Fruit fly (Drosophila melanogaster) whole organism, embryonic: ENCODE data around the gene CG13071.

Experiments
- ATbp ChIP-seq: fragments of 200-800 bp; sonication (Bioruptor generic); optimal IDR thresholded peaks from 2 replicates; lab custom pipeline; 2017; ENCODE audit warnings: missing biosample characterization, mild to moderate bottlenecking, missing genetic modification characterization, missing genetic modification reagents
- Awh ChIP-seq: fragments of 200-800 bp; sonication (Bioruptor generic); IDR thresholded peaks from 2 replicates; pipeline ENCODE4, ENCODE4 v1.3.6; 2022; ENCODE audit warnings: missing biosample characterization, missing genetic modification characterization
- HLH4C ChIP-seq: fragments of 200-800 bp; sonication (Bioruptor generic); IDR thresholded peaks from 3 replicates; pipeline ENCODE4 v1.3.6; 2022; ENCODE audit warnings: missing biosample characterization, missing genetic modification characterization; ENCODE audit not compliant: partially characterized antibody
- bigmax ChIP-seq: fragments of 200-800 bp; sonication (Bioruptor generic); optimal IDR thresholded peaks from 2 replicates; lab custom pipeline; 2018; ENCODE audit warnings: missing biosample characterization, mild to moderate bottlenecking, missing genetic modification characterization
- crc ChIP-seq: fragments of 200-800 bp; sonication (Bioruptor generic); optimal IDR thresholded peaks from 2 replicates; lab custom pipeline; 2016; ENCODE audit warnings: missing biosample characterization, missing genetic modification characterization
- ttk ChIP-seq: fragments of 200-800 bp; sonication (Bioruptor generic); IDR thresholded peaks from 2 replicates; pipeline ENCODE4 v2.1.2; 2022; ENCODE audit warnings: missing biosample characterization, missing genetic modification characterization

DNA sequence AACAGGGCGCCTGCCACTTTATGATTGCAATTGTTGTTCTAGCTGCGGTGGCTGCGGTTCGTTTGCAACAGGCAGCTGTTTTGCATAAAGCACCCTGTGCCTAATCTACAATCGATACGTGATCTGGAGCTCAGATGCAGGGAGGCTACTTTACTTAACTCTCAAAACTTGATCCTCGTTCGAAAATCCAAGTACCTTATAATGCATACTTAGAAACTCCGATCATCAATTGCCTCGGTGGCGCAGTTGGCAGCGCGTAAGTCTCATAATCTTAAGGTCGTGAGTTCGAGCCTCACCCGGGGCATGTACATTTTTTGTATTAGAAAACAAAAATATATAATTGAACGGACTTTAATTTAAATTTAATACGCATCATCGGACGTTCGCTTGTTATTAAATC is 40.7 kb upstream of the CG13071 start:
- TF ChIP-seq bigmax (GFP tag; lab: Kevin White, UChicago) (no peak), ATbp (GFP tag; lab: Kevin White, UChicago) (no peak), ttk (GFP tag; lab: Robert Waterston, UW) (no peak), HLH4C (GFP tag; lab: Robert Waterston, UW) (no peak), Awh (GFP tag; lab: Robert Waterston, UW) (no peak), crc (no peak)
